Fruit fly (Drosophila melanogaster) whole organism, adult: ENCODE data around the gene Cpr11A.
A peak's percentile ranks its signal among the peaks of the same experiment; 100 is the strongest.

Source experiments
- CG11617 ChIP-seq: fragments of 200-800 bp; sonication (Bioruptor generic); optimal IDR thresholded peaks from 2 replicates; lab custom pipeline; 2017; ENCODE audit warnings: mild to moderate bottlenecking, missing biosample characterization, missing genetic modification reagents, missing genetic modification characterization
- CG12768 ChIP-seq: fragments of 200-800 bp; sonication (Bioruptor generic); optimal IDR thresholded peaks from 2 replicates; lab custom pipeline; 2017; ENCODE audit warnings: missing biosample characterization, missing genetic modification characterization, mild to moderate bottlenecking, moderate library complexity, missing genetic modification reagents
- CG33017 ChIP-seq: fragments of 200-800 bp; sonication (Bioruptor generic); optimal IDR thresholded peaks from 2 replicates; lab custom pipeline; 2018; ENCODE audit warnings: missing biosample characterization, mild to moderate bottlenecking, missing genetic modification characterization, moderate library complexity
- CG7101 ChIP-seq: fragments of 200-800 bp; sonication (Bioruptor generic); optimal IDR thresholded peaks from 2 replicates; lab custom pipeline; 2018; ENCODE audit warnings: missing biosample characterization, mild to moderate bottlenecking, missing genetic modification characterization, moderate library complexity
- Crg-1 ChIP-seq: fragments of 200-800 bp; sonication (Bioruptor generic); optimal IDR thresholded peaks from 2 replicates; lab custom pipeline; 2016; ENCODE audit warnings: missing biosample characterization, missing genetic modification characterization
- Hr96 ChIP-seq: fragments of 200-800 bp; sonication (Bioruptor generic); optimal IDR thresholded peaks from 2 replicates; lab custom pipeline; 2016; ENCODE audit warnings: missing biosample characterization, missing genetic modification characterization
- cic ChIP-seq: fragments of 200-800 bp; sonication (Bioruptor generic); optimal IDR thresholded peaks from 2 replicates; lab custom pipeline; 2017; ENCODE audit warnings: missing biosample characterization, mild to moderate bottlenecking, missing genetic modification characterization, moderate library complexity
- cnc ChIP-seq, 2 experiments: fragments of >200 bp; optimal IDR thresholded peaks; 2 replicates each; lab custom pipeline; 2017
- kay ChIP-seq: fragments of 200-800 bp; sonication (Bioruptor generic); peaks from one replicate; lab custom pipeline; 2016; ENCODE audit warnings: missing biosample characterization, missing genetic modification characterization, borderline replicate concordance
- pad ChIP-seq: fragments of 200-800 bp; sonication (Bioruptor generic); optimal IDR thresholded peaks from 3 replicates; lab custom pipeline; 2017; ENCODE audit warnings: missing biosample characterization, missing genetic modification characterization, mild to moderate bottlenecking, moderate library complexity, missing genetic modification reagents

- peak; percentile 29 for TF ChIP-seq CG33017 (tag; lab: Kevin White, UChicago)
- no peak for TF ChIP-seq CG11617 (GFP tag; lab: Kevin White, UChicago)
- TF ChIP-seq cnc (optimal IDR thresholded peaks at IDR 0.05; lab: Kevin White, UChicago): no peak
- TF ChIP-seq CG12768 (GFP tag; lab: Kevin White, UChicago): no peak
- TF ChIP-seq pad: no peak
- no peak for TF ChIP-seq Hr96 (GFP tag; lab: Kevin White, UChicago)
- no peak for TF ChIP-seq Crg-1 (GFP tag; lab: Kevin White, UChicago)
- TF ChIP-seq CG7101 (tag; lab: Kevin White, UChicago): peak; percentile 42
- no peak for TF ChIP-seq kay (GFP tag; lab: Kevin White, UChicago)
- TF ChIP-seq cic (GFP tag; lab: Kevin White, UChicago): no peak
Measured at dm6 chrX:12469778-12470177, 17.0 kb upstream of the Cpr11A start.
